Worm (Caenorhabditis elegans) whole organism, L2 larva: Measurements from ENCODE around the gene Y39A3CL.3.
A peak's percentile ranks its signal among the peaks of the same experiment; 100 is the strongest.

Source experiments
- C34F6.9 ChIP-seq: fragments of 150-350 bp; optimal IDR thresholded peaks from 2 replicates; lab custom pipeline; 2014; ENCODE audit warnings: missing biosample characterization, missing genetic modification characterization
- F13H6.1 ChIP-seq: sonication (generic microtip); optimal IDR thresholded peaks from 2 replicates; lab custom pipeline; 2016; ENCODE audit warnings: missing genetic modification characterization, missing compliant biosample characterization
- R02D3.7 ChIP-seq: fragments of 150-350 bp; optimal IDR thresholded peaks from 2 replicates; lab custom pipeline; 2014; ENCODE audit warnings: missing biosample characterization, missing genetic modification characterization
- Y55F3AM.14 ChIP-seq: fragments of 200-800 bp; sonication (Bioruptor generic); optimal IDR thresholded peaks from 2 replicates; lab custom pipeline; 2018; ENCODE audit warnings: mild to moderate bottlenecking, missing genetic modification characterization, missing compliant biosample characterization
- alr-1 ChIP-seq: fragments of 150-350 bp; optimal IDR thresholded peaks from 2 replicates; lab custom pipeline; 2014; ENCODE audit warnings: missing biosample characterization, missing genetic modification characterization
- aly-2 ChIP-seq: fragments of 150-350 bp; optimal IDR thresholded peaks from 2 replicates; lab custom pipeline; 2014; ENCODE audit warnings: missing biosample characterization, missing genetic modification characterization
- ama-1 ChIP-seq: fragments of 150-350 bp; optimal IDR thresholded peaks from 2 replicates; lab custom pipeline; 2018; ENCODE audit warnings: inconsistent platforms
- blmp-1 ChIP-seq: sonication (generic microtip); optimal IDR thresholded peaks from 2 replicates; lab custom pipeline; 2017; ENCODE audit warnings: missing genetic modification characterization, mild to moderate bottlenecking, missing compliant biosample characterization, antibody characterized with exemption, moderate library complexity; ENCODE audit not compliant: insufficient read depth
- ceh-82 ChIP-seq: fragments of 150-350 bp; optimal IDR thresholded peaks from 2 replicates; lab custom pipeline; 2014; ENCODE audit warnings: missing biosample characterization, missing genetic modification characterization
- dmd-4 ChIP-seq: sonication (generic microtip); optimal IDR thresholded peaks from 2 replicates; lab custom pipeline; 2017; ENCODE audit warnings: missing biosample characterization, missing genetic modification characterization
- egl-27 ChIP-seq: sonication (generic microtip); optimal IDR thresholded peaks from 3 replicates; lab custom pipeline; 2017; ENCODE audit warnings: missing biosample characterization, missing genetic modification reagents, missing genetic modification characterization
- elt-1 ChIP-seq: fragments of 150-350 bp; optimal IDR thresholded peaks from 2 replicates; lab custom pipeline; 2014; ENCODE audit warnings: missing biosample characterization, missing genetic modification characterization
- fos-1 ChIP-seq: fragments of 150-350 bp; optimal IDR thresholded peaks from 2 replicates; lab custom pipeline; 2014; ENCODE audit warnings: missing biosample characterization, missing genetic modification characterization
- gmeb-1 ChIP-seq: fragments of 150-350 bp; optimal IDR thresholded peaks from 2 replicates; lab custom pipeline; 2014; ENCODE audit warnings: missing biosample characterization, missing genetic modification characterization
- lin-11 ChIP-seq: fragments of 150-350 bp; sonication (generic microtip); optimal IDR thresholded peaks from 2 replicates; lab custom pipeline; 2014; ENCODE audit warnings: missing biosample characterization, missing genetic modification characterization, inconsistent platforms, mixed read lengths
- lin-13 ChIP-seq: fragments of 150-350 bp; optimal IDR thresholded peaks from 2 replicates; lab custom pipeline; 2014; ENCODE audit warnings: missing biosample characterization, missing genetic modification reagents, missing genetic modification characterization
- lin-39 ChIP-seq: fragments of 150-350 bp; optimal IDR thresholded peaks from 2 replicates; lab custom pipeline; 2014; ENCODE audit warnings: missing biosample characterization, missing genetic modification reagents, missing genetic modification characterization
- lsy-2 ChIP-seq, 2 experiments: fragments of 150-350 bp in 1 of 2; sonication (generic microtip) in 1 of 2; optimal IDR thresholded peaks; 2 replicates each; lab custom pipeline; 2014 to 2017; ENCODE audit warnings: missing biosample characterization in 2 of 2, missing genetic modification characterization in 2 of 2
- mab-5 ChIP-seq: fragments of 150-350 bp; optimal IDR thresholded peaks from 2 replicates; lab custom pipeline; 2014; ENCODE audit warnings: missing biosample characterization, missing genetic modification characterization
- mbf-1 ChIP-seq: sonication (generic microtip); optimal IDR thresholded peaks from 2 replicates; lab custom pipeline; 2017; ENCODE audit warnings: missing biosample characterization, missing genetic modification characterization
- mdl-1 ChIP-seq, 2 experiments: fragments of 150-350 bp in 1 of 2; sonication (generic microtip) in 1 of 2; optimal IDR thresholded peaks; 2 replicates each; lab custom pipeline; 2017; ENCODE audit warnings: missing biosample characterization in 2 of 2, missing genetic modification characterization in 2 of 2
- nhr-10 ChIP-seq: sonication (generic microtip); optimal IDR thresholded peaks from 2 replicates; lab custom pipeline; 2017; ENCODE audit warnings: missing biosample characterization, missing genetic modification characterization
- nhr-11 ChIP-seq: fragments of 150-350 bp; optimal IDR thresholded peaks from 2 replicates; lab custom pipeline; 2014; ENCODE audit warnings: missing biosample characterization, missing genetic modification characterization
- nhr-12 ChIP-seq: fragments of 150-350 bp; optimal IDR thresholded peaks from 2 replicates; lab custom pipeline; 2014; ENCODE audit warnings: missing biosample characterization, missing genetic modification characterization
- nhr-129 ChIP-seq: fragments of 150-350 bp; optimal IDR thresholded peaks from 2 replicates; lab custom pipeline; 2014; ENCODE audit warnings: missing biosample characterization, missing genetic modification characterization
- nhr-21 ChIP-seq: fragments of 150-350 bp; optimal IDR thresholded peaks from 2 replicates; lab custom pipeline; 2014; ENCODE audit warnings: missing biosample characterization, missing genetic modification characterization
- nhr-23 ChIP-seq: fragments of 150-350 bp; optimal IDR thresholded peaks from 2 replicates; lab custom pipeline; 2014; ENCODE audit warnings: missing biosample characterization, missing genetic modification reagents, missing genetic modification characterization
- nhr-237 ChIP-seq: fragments of 150-350 bp; optimal IDR thresholded peaks from 2 replicates; lab custom pipeline; 2014; ENCODE audit warnings: missing biosample characterization, missing genetic modification characterization
- nhr-77 ChIP-seq: fragments of 150-350 bp; optimal IDR thresholded peaks from 2 replicates; lab custom pipeline; 2014; ENCODE audit warnings: missing biosample characterization, missing genetic modification characterization
- sem-4 ChIP-seq: fragments of 150-350 bp; optimal IDR thresholded peaks from 2 replicates; lab custom pipeline; 2014; ENCODE audit warnings: missing biosample characterization, missing genetic modification reagents, missing genetic modification characterization
- skn-1 ChIP-seq: sonication (generic microtip); optimal IDR thresholded peaks from 2 replicates; lab custom pipeline; 2017; ENCODE audit warnings: missing biosample characterization, missing genetic modification characterization
- sma-9 ChIP-seq, 2 experiments: fragments of 150-350 bp in 1 of 2; sonication (generic microtip) in 1 of 2; optimal IDR thresholded peaks; 2 replicates each; lab custom pipeline; 2014 to 2016; ENCODE audit warnings: missing genetic modification characterization in 2 of 2, mild to moderate bottlenecking in 1 of 2, missing biosample characterization in 1 of 2, missing compliant biosample characterization in 1 of 2, missing genetic modification reagents in 1 of 2, moderate library complexity in 1 of 2
- unc-62 ChIP-seq: fragments of 150-350 bp; optimal IDR thresholded peaks from 2 replicates; lab custom pipeline; 2014; ENCODE audit warnings: missing biosample characterization, missing genetic modification reagents, missing genetic modification characterization
- zag-1 ChIP-seq: fragments of 150-350 bp; optimal IDR thresholded peaks from 2 replicates; lab custom pipeline; 2014; ENCODE audit warnings: missing biosample characterization, missing genetic modification characterization
- ztf-1 ChIP-seq: fragments of 200-800 bp; sonication (Bioruptor generic); conservative IDR thresholded peaks from 2 replicates; pipeline ENCODE4 v1.3.6; 2022; ENCODE audit warnings: missing genetic modification characterization, missing compliant biosample characterization
- ztf-11 ChIP-seq: sonication (generic microtip); optimal IDR thresholded peaks from 2 replicates; lab custom pipeline; 2017; ENCODE audit warnings: missing biosample characterization, missing genetic modification characterization

The Y39A3CL.3 gene

DNA sequence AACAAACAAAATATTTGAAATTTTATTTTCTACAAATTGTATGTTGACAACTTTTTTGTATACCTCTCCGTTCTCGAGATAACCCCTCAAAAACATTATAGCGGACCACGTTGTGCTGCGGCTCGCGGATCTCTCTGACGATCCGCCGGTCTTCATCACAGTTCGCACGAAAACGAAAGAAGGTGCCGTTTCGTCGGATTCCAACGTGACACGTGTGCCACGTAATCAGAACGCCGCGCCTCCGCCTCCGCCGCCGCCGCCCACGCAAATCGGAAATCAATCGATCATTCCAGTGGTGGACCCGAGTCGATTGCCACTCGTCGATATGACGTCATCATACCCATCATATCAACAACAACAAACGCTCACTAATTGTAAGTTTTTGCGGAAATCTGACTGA, 21.8 kb downstream of the Y39A3CL.3 start:
- TF ChIP-seq fos-1 (tag; lab: Kevin White, UChicago) (no peak), ztf-1 (no peak), gmeb-1 (tag; lab: Kevin White, UChicago) (no peak), sem-4 (tag; lab: Kevin White, UChicago) (no peak), unc-62 (GFP tag; lab: Kevin White, UChicago) (no peak), nhr-237 (tag; lab: Kevin White, UChicago) (no peak), nhr-11 (tag; lab: Kevin White, UChicago) (no peak), lsy-2 (tag; optimal IDR thresholded peaks at IDR 0.05; lab: Kevin White, UChicago) (no peak), blmp-1 (no peak), egl-27 (no peak), zag-1 (tag; lab: Kevin White, UChicago) (no peak), mbf-1 (tag; lab: Kevin White, UChicago) (no peak), sma-9 (GFP tag; optimal IDR thresholded peaks at IDR 0.05; lab: Kevin White, UChicago) (no peak), sma-9 (tag; optimal IDR thresholded peaks at IDR 0.05; lab: Kevin White, UChicago) (no peak), nhr-129 (no peak), nhr-12 (tag; lab: Kevin White, UChicago) (no peak), nhr-21 (no peak), ztf-11 (tag; lab: Kevin White, UChicago) (no peak), C34F6.9 (no peak), mdl-1 (tag; optimal IDR thresholded peaks at IDR 0.05; lab: Kevin White, UChicago) (no peak)

DNA sequence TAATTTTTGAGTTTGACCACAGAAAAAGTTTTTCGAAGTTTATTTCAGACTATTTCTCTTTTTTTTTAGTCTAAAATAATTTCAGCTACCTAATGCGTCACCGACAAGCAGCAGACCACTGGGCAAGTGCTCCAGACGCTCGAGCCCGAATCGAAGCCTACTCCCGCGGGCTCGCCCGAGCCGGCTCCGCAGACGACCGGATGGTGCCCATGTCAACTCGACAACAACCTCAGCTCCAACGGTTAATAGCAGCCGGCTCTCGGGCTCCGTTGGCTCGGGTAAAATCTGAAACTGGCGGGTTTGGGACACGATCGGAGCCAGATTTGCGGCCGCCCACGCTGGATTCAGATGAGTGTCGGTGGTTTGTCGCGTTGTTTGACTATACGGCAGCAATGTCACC, 25.4 kb downstream of the Y39A3CL.3 start:
- TF ChIP-seq Y55F3AM.14 (GFP tag; lab: Kevin White, UChicago): no peak
- no peak for TF ChIP-seq elt-1 (tag; lab: Kevin White, UChicago)
- TF ChIP-seq alr-1 (tag; lab: Kevin White, UChicago): no peak
- no peak for TF ChIP-seq ama-1 (lab: Kevin White, UChicago)
- no peak for TF ChIP-seq lin-11
- no peak for TF ChIP-seq nhr-77
- no peak for TF ChIP-seq aly-2
- no peak for TF ChIP-seq skn-1 (tag; lab: Kevin White, UChicago)

DNA sequence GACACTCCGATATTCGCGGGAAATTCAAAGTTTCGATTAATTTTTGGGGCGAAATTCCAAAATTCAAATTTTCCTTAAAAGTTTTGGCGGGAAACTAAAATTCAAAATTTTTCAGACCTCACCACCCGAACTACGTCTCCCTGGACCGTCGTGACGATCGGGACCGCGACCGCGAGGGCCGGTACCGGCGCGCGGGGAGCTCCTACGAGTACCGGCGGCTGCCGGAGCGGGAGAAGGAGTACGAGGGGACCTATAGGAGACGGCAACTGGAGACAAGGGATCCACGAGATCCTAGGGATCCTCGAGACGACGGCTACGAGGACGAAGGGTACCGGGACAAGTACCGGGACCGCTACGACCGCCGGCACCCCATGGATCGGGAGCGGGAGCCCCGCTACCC, 26.9 kb downstream of the Y39A3CL.3 start:
- TF ChIP-seq egl-27: no peak
- TF ChIP-seq nhr-10: no peak
- no peak for TF ChIP-seq nhr-23 (tag; lab: Kevin White, UChicago)
- TF ChIP-seq dmd-4: no peak
- no peak for TF ChIP-seq ceh-82 (tag; lab: Kevin White, UChicago)
- TF ChIP-seq sem-4 (tag; lab: Kevin White, UChicago): no peak
- no peak for TF ChIP-seq fos-1 (tag; lab: Kevin White, UChicago)
- TF ChIP-seq, all 48 proteins: peak for 0

DNA sequence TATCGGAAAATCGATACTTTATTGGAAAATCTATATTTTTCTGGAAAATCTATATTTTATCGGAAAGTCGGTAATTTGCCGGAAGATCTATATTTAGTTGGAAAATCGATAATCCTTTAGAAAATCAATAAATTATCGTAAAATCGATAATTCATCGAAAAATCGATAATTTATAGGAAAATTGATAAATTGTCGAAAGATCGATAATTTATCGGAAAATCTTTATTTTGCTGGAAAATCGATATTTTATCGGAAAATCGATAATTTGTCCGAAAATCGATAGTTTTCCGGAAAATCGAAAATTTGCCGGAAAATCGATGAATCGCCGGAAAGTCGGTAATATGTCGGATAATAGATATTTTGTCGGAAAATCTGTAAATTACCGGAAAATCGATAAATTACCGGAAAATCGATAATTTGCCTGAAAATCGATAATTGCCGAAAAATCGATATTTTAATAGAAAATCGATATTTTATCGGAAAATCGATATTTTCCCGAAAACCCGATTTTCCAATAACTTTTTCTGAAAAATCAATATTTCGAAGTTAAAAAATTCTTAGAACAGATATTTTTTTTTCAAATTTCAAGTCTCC, 27.9 kb downstream of the Y39A3CL.3 start:
- TF ChIP-seq nhr-10 (no peak), zag-1 (tag; lab: Kevin White, UChicago) (peak; percentile 9)

DNA sequence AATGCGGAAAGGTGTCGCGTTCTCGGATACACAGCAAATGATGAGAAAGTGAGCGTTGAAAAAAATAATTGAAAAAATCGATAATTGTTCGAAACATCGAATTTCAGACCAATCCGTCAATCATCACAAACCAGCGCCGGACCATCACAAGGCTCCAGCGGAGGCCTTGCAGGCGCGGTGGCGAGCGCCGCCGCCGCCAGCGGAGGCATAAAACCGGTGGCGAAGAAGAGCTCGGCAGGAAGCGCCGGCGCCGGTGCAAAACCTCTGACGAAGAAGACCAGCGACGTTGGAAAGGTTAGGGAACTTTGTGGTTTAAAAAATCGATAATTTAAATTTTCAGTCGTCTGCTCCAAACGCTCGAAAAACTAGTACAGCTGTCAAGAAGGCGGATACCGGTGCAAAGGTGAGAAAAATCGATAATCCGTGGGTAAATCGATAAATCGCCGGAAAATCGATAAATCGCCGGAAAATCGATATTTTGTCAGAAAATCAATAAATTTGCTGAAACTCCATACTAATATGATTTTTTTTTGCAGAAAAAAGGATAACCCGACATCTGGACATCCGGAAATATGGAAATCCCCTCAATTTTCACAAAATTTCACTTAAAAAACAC, 28.7 kb downstream of the Y39A3CL.3 start:
- TF ChIP-seq R02D3.7 (tag; lab: Kevin White, UChicago): no peak
- no peak for TF ChIP-seq gmeb-1 (tag; lab: Kevin White, UChicago)
- no peak for TF ChIP-seq mab-5 (tag; lab: Kevin White, UChicago)
- TF ChIP-seq sem-4 (tag; lab: Kevin White, UChicago): no peak
- no peak for TF ChIP-seq nhr-12 (tag; lab: Kevin White, UChicago)
- TF ChIP-seq lin-39 (tag; lab: Kevin White, UChicago): no peak
- TF ChIP-seq sma-9 (GFP tag; optimal IDR thresholded peaks at IDR 0.05; lab: Kevin White, UChicago): no peak
- no peak for TF ChIP-seq sma-9 (tag; optimal IDR thresholded peaks at IDR 0.05; lab: Kevin White, UChicago)
- no peak for TF ChIP-seq F13H6.1 (tag; lab: Kevin White, UChicago)
- no peak for TF ChIP-seq mbf-1 (tag; lab: Kevin White, UChicago)
- TF ChIP-seq lin-11: no peak
- TF ChIP-seq C34F6.9: no peak
- TF ChIP-seq egl-27: no peak
- TF ChIP-seq lin-13: no peak
- no peak for TF ChIP-seq ztf-11 (tag; lab: Kevin White, UChicago)
- no peak for TF ChIP-seq lsy-2 (tag; optimal IDR thresholded peaks at IDR 0.05; lab: Kevin White, UChicago)
- TF ChIP-seq, all 48 proteins: peak for 0
